Worm (Caenorhabditis elegans): ENCODE measurements around the gene glb-3.

glb-3 gene

ce11 chrV:11123817-11124337 lies 10.5 kb upstream of the glb-3 start, which contains the start of the genes atp-5 and lmtr-3:
Gene atp-5, minus strand, starts transcription at chrV:11123867.
Gene lmtr-3, plus strand, starts transcription at chrV:11124186.
- TF ChIP-seq nhr-25 (tag; optimal IDR thresholded peaks at IDR 0.05; ENCODE audit: borderline replicate concordance, insufficient read depth) (peak; percentile 52), hlh-30 (tag; optimal IDR thresholded peaks at IDR 0.05; ENCODE audit: insufficient read depth) (peak; percentile 93), mes-2 (tag; optimal IDR thresholded peaks at IDR 0.05; ENCODE audit: poor library complexity, severe bottlenecking) (peak; percentile 99), nhr-102 (tag; optimal IDR thresholded peaks at IDR 0.05) (no peak), ama-1 (optimal IDR thresholded peaks at IDR 0.05) (no peak), zfp-2 (tag; optimal IDR thresholded peaks at IDR 0.05) (no peak), Y5F2A.4 (GFP tag; optimal IDR thresholded peaks at IDR 0.05) (no peak), nhr-48 (tag; optimal IDR thresholded peaks at IDR 0.05) (peak; percentile 50), ztf-7 (tag; optimal IDR thresholded peaks at IDR 0.05) (no peak), lin-1 (GFP tag; IDR thresholded peaks at IDR 0.05) (no peak), nhr-237 (tag; optimal IDR thresholded peaks at IDR 0.05) (no peak), saeg-2 (GFP tag; IDR thresholded peaks at IDR 0.05) (no peak), unc-62 (GFP tag; optimal IDR thresholded peaks at IDR 0.05 in 1 of 2) (no peak), unc-62 (tag; optimal IDR thresholded peaks at IDR 0.05) (no peak), dpl-1 (GFP tag; optimal IDR thresholded peaks at IDR 0.05) (peak; percentile 70), unc-130 (GFP tag; optimal IDR thresholded peaks at IDR 0.05) (peak; percentile 96), ztf-11 (tag; optimal IDR thresholded peaks at IDR 0.05) (no peak), egl-43 (GFP tag; IDR thresholded peaks at IDR 0.05) (no peak), hmg-1.1 (GFP tag; IDR thresholded peaks at IDR 0.05) (no peak), mxl-2 (GFP tag; conservative IDR thresholded peaks at IDR 0.05) (no peak), aha-1 (tag) (peak; percentile 16), nhr-11 (tag; optimal IDR thresholded peaks at IDR 0.05) (no peak), php-3 (GFP tag; IDR thresholded peaks at IDR 0.05) (no peak), pqm-1 (tag; optimal IDR thresholded peaks at IDR 0.05) (no peak), mdl-1 (tag; optimal IDR thresholded peaks at IDR 0.05) (peak in 1 of 2 experiments; percentile 48), Y105C5A.15 (GFP tag; IDR thresholded peaks at IDR 0.05) (no peak), dmd-6 (GFP tag; IDR thresholded peaks at IDR 0.05) (peak; percentile 85), arid-1 (GFP tag; conservative IDR thresholded peaks at IDR 0.05) (no peak; the same call in 1 of the 2 replicates), R02D3.7 (tag; optimal IDR thresholded peaks at IDR 0.05) (no peak), ceh-62 (tag; optimal IDR thresholded peaks at IDR 0.05) (no peak), snpc-1.2 (GFP tag; IDR thresholded peaks at IDR 0.05) (no peak), jun-1 (tag; optimal IDR thresholded peaks at IDR 0.05) (no peak), ZK546.5 (tag; optimal IDR thresholded peaks at IDR 0.05) (no peak), daf-16 (GFP tag; optimal IDR thresholded peaks at IDR 0.05) (no peak), daf-16 (tag; optimal IDR thresholded peaks at IDR 0.05) (peak; percentile 47), nhr-41 (GFP tag; IDR thresholded peaks at IDR 0.05) (no peak), set-16 (GFP tag; IDR thresholded peaks at IDR 0.05) (no peak), ceh-20 (GFP tag; IDR thresholded peaks at IDR 0.05) (no peak), dve-1 (tag; optimal IDR thresholded peaks at IDR 0.05; ENCODE audit: insufficient read depth) (peak; percentile 68), zip-2 (tag; optimal IDR thresholded peaks at IDR 0.05) (no peak), lin-38 (GFP tag; IDR thresholded peaks at IDR 0.05) (peak; percentile 76), dmd-8 (GFP tag; IDR thresholded peaks at IDR 0.05) (no peak), nhr-42 (GFP tag; IDR thresholded peaks at IDR 0.05) (peak; percentile 62; the same call in 1 of the 2 replicates), zip-11 (GFP tag; IDR thresholded peaks at IDR 0.05) (no peak), attf-4 (tag; optimal IDR thresholded peaks at IDR 0.05) (no peak), tag-97 (GFP tag; IDR thresholded peaks at IDR 0.05) (0 out of 2 replicates have a peak, but pooled peaks have one; percentile 23), fkh-10 (GFP tag; optimal IDR thresholded peaks at IDR 0.05) (no peak), ceh-32 (tag; optimal IDR thresholded peaks at IDR 0.05; ENCODE audit: poor library complexity) (no peak), fos-1 (tag; optimal IDR thresholded peaks at IDR 0.05) (no peak), T20F7.1 (GFP tag; optimal IDR thresholded peaks at IDR 0.05) (peak; percentile 68), hif-1 (tag; optimal IDR thresholded peaks at IDR 0.05) (peak in 1 of 2 experiments; percentile 91), Y75B8A.6 (GFP tag; IDR thresholded peaks at IDR 0.05) (no peak)

All from whole organism, L4 larva.